Worm (Caenorhabditis elegans) whole organism, mixed stage, embryonic: ENCODE results near the gene ubc-21.

Source experiments
- M03D4.4 ChIP-seq: sonication (generic microtip); optimal IDR thresholded peaks from 2 replicates; lab custom pipeline; 2017; ENCODE audit warnings: mild to moderate bottlenecking, missing genetic modification characterization, missing compliant biosample characterization
- elt-1 ChIP-seq: sonication (generic microtip); optimal IDR thresholded peaks from 2 replicates; lab custom pipeline; 2017; ENCODE audit warnings: missing genetic modification characterization, mild to moderate bottlenecking, missing compliant biosample characterization, antibody characterized with exemption, moderate library complexity, borderline replicate concordance; ENCODE audit not compliant: insufficient read depth
- sptf-1 ChIP-seq: sonication (generic microtip); optimal IDR thresholded peaks from 2 replicates; lab custom pipeline; 2017; ENCODE audit warnings: mild to moderate bottlenecking, missing genetic modification characterization, moderate library complexity, missing compliant biosample characterization
- ztf-11 ChIP-seq: fragments of 150-350 bp; optimal IDR thresholded peaks from 2 replicates; lab custom pipeline; 2014; ENCODE audit warnings: missing biosample characterization, missing genetic modification characterization

ce11 chrX:8859538-8859937, 9.9 kb upstream of the ubc-21 start:
- TF ChIP-seq elt-1 (tag; lab: Kevin White, UChicago) = no peak
- TF ChIP-seq sptf-1 (tag; lab: Kevin White, UChicago) = no peak
- TF ChIP-seq ztf-11 (tag; lab: Kevin White, UChicago) = no peak
- no peak for TF ChIP-seq M03D4.4
